Fruit fly (Drosophila melanogaster) Kc167 (cell line): ENCODE results near the gene CG43349.

Experiments used
- h ChIP-seq: fragments of >200 bp; optimal IDR thresholded peaks from 3 replicates; lab custom pipeline; 2018; ENCODE audit warnings: missing external identifiers
- psq ChIP-seq: fragments of >200 bp; optimal IDR thresholded peaks from 2 replicates; lab custom pipeline; 2017; ENCODE audit warnings: missing external identifiers

DNA sequence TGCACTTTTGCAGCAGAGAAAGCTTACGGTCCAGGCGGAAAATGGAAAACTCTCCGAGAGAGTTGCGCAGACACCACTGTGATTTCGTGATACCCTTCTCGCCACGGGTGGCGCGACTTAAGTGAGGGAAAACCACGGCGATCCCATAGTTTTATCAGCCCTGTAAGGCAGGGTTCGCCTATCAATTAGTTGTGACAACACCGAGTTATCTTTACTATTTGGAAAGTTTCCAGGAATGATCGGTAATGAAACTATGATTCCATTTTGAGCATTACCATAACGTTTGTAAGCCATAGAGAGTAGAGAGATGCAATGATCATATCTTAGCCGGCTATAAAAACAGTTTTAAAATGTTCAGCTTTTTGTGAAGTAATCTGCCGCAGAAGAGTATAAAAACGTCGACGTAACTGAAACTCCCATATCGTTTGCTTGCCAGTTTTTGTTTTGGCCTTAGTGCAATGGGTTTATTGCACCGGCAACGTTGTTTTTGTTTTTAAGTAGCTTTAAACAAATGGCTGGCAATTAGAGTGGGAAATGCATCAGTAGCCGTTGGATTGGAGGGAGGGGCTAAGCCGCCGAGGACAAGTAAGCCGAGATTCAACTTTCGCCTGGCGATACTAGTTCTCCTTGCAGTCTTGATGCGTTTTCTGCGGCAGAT, 43.3 kb upstream of the CG43349 start:
- no peak for TF ChIP-seq h (lab: Kevin White, UChicago)
- TF ChIP-seq psq (lab: Kevin White, UChicago): no peak
